Fruit fly (Drosophila melanogaster) whole organism: Measurements from ENCODE around the gene Shal.

ENCODE experiments used
- CG8478 ChIP-seq: fragments of >200 bp; optimal IDR thresholded peaks from 2 replicates; lab custom pipeline; 2018; ENCODE audit warnings: inconsistent platforms
- Dll ChIP-seq: fragments of >200 bp; optimal IDR thresholded peaks from 2 replicates; lab custom pipeline; 2017
- EcR ChIP-seq, 2 experiments: fragments of >200 bp; optimal IDR thresholded peaks; 2 replicates each; lab custom pipeline; 2017; ENCODE audit warnings: missing biosample characterization in 2 of 2, missing genetic modification characterization in 2 of 2, missing genetic modification reagents in 2 of 2
- pan ChIP-seq: fragments of >200 bp; optimal IDR thresholded peaks from 2 replicates; lab custom pipeline; 2017
- psq ChIP-seq: fragments of >200 bp; optimal IDR thresholded peaks from 2 replicates; lab custom pipeline; 2017
- usp ChIP-seq: fragments of >200 bp; optimal IDR thresholded peaks from 2 replicates; lab custom pipeline; 2017; ENCODE audit warnings: missing biosample characterization, missing genetic modification characterization, mixed read lengths

dm6 chr3L:19568999-19569398, 15.4 kb downstream of the Shal start:
- TF ChIP-seq Dll (lab: Kevin White, UChicago) (no peak), pan (lab: Kevin White, UChicago) (no peak), usp (no peak), CG8478 (lab: Kevin White, UChicago) (no peak), psq (lab: Kevin White, UChicago) (no peak), EcR (GFP tag; optimal IDR thresholded peaks at IDR 0.05; lab: Kevin White, UChicago) (no peak)
